Worm (Caenorhabditis elegans) whole organism, L2 larva: ENCODE results near the gene F22E12.3.

Source experiments
- C34F6.9 ChIP-seq: fragments of 150-350 bp; optimal IDR thresholded peaks from 2 replicates; lab custom pipeline; 2014; ENCODE audit warnings: missing biosample characterization, missing genetic modification characterization
- R02D3.7 ChIP-seq: fragments of 150-350 bp; optimal IDR thresholded peaks from 2 replicates; lab custom pipeline; 2014; ENCODE audit warnings: missing biosample characterization, missing genetic modification characterization
- Y55F3AM.14 ChIP-seq: fragments of 200-800 bp; sonication (Bioruptor generic); optimal IDR thresholded peaks from 2 replicates; lab custom pipeline; 2018; ENCODE audit warnings: mild to moderate bottlenecking, missing genetic modification characterization, missing compliant biosample characterization
- aly-2 ChIP-seq: fragments of 150-350 bp; optimal IDR thresholded peaks from 2 replicates; lab custom pipeline; 2014; ENCODE audit warnings: missing biosample characterization, missing genetic modification characterization
- blmp-1 ChIP-seq: sonication (generic microtip); optimal IDR thresholded peaks from 2 replicates; lab custom pipeline; 2017; ENCODE audit warnings: missing genetic modification characterization, mild to moderate bottlenecking, missing compliant biosample characterization, antibody characterized with exemption, moderate library complexity; ENCODE audit not compliant: insufficient read depth
- ceh-16 ChIP-seq: fragments of 150-350 bp; optimal IDR thresholded peaks from 2 replicates; lab custom pipeline; 2014; ENCODE audit warnings: missing biosample characterization, missing genetic modification characterization
- ceh-82 ChIP-seq: fragments of 150-350 bp; optimal IDR thresholded peaks from 2 replicates; lab custom pipeline; 2014; ENCODE audit warnings: missing biosample characterization, missing genetic modification characterization
- crh-2 ChIP-seq: sonication (generic microtip); optimal IDR thresholded peaks from 2 replicates; lab custom pipeline; 2017; ENCODE audit warnings: missing biosample characterization, missing genetic modification characterization
- egl-27 ChIP-seq: sonication (generic microtip); optimal IDR thresholded peaks from 3 replicates; lab custom pipeline; 2017; ENCODE audit warnings: missing biosample characterization, missing genetic modification reagents, missing genetic modification characterization
- elt-1 ChIP-seq: fragments of 150-350 bp; optimal IDR thresholded peaks from 2 replicates; lab custom pipeline; 2014; ENCODE audit warnings: missing biosample characterization, missing genetic modification characterization
- elt-3 ChIP-seq: sonication (generic microtip); optimal IDR thresholded peaks from 2 replicates; lab custom pipeline; 2017; ENCODE audit warnings: missing biosample characterization, missing genetic modification characterization
- gmeb-1 ChIP-seq: fragments of 150-350 bp; optimal IDR thresholded peaks from 2 replicates; lab custom pipeline; 2014; ENCODE audit warnings: missing biosample characterization, missing genetic modification characterization
- lin-11 ChIP-seq: fragments of 150-350 bp; sonication (generic microtip); optimal IDR thresholded peaks from 2 replicates; lab custom pipeline; 2014; ENCODE audit warnings: missing biosample characterization, missing genetic modification characterization, inconsistent platforms, mixed read lengths
- lin-13 ChIP-seq: fragments of 150-350 bp; optimal IDR thresholded peaks from 2 replicates; lab custom pipeline; 2014; ENCODE audit warnings: missing biosample characterization, missing genetic modification reagents, missing genetic modification characterization
- lin-39 ChIP-seq: fragments of 150-350 bp; optimal IDR thresholded peaks from 2 replicates; lab custom pipeline; 2014; ENCODE audit warnings: missing biosample characterization, missing genetic modification reagents, missing genetic modification characterization
- lsy-2 ChIP-seq, 2 experiments: fragments of 150-350 bp in 1 of 2; sonication (generic microtip) in 1 of 2; optimal IDR thresholded peaks; 2 replicates each; lab custom pipeline; 2014 to 2017; ENCODE audit warnings: missing biosample characterization in 2 of 2, missing genetic modification characterization in 2 of 2
- mbf-1 ChIP-seq: sonication (generic microtip); optimal IDR thresholded peaks from 2 replicates; lab custom pipeline; 2017; ENCODE audit warnings: missing biosample characterization, missing genetic modification characterization
- mdl-1 ChIP-seq, 2 experiments: fragments of 150-350 bp in 1 of 2; sonication (generic microtip) in 1 of 2; optimal IDR thresholded peaks; 2 replicates each; lab custom pipeline; 2017; ENCODE audit warnings: missing biosample characterization in 2 of 2, missing genetic modification characterization in 2 of 2
- nhr-10 ChIP-seq: sonication (generic microtip); optimal IDR thresholded peaks from 2 replicates; lab custom pipeline; 2017; ENCODE audit warnings: missing biosample characterization, missing genetic modification characterization
- nhr-11 ChIP-seq: fragments of 150-350 bp; optimal IDR thresholded peaks from 2 replicates; lab custom pipeline; 2014; ENCODE audit warnings: missing biosample characterization, missing genetic modification characterization
- nhr-12 ChIP-seq: fragments of 150-350 bp; optimal IDR thresholded peaks from 2 replicates; lab custom pipeline; 2014; ENCODE audit warnings: missing biosample characterization, missing genetic modification characterization
- nhr-129 ChIP-seq: fragments of 150-350 bp; optimal IDR thresholded peaks from 2 replicates; lab custom pipeline; 2014; ENCODE audit warnings: missing biosample characterization, missing genetic modification characterization
- nhr-237 ChIP-seq: fragments of 150-350 bp; optimal IDR thresholded peaks from 2 replicates; lab custom pipeline; 2014; ENCODE audit warnings: missing biosample characterization, missing genetic modification characterization
- nhr-25 ChIP-seq: fragments of 150-350 bp; sonication (generic microtip); optimal IDR thresholded peaks from 3 replicates; lab custom pipeline; 2014; ENCODE audit warnings: missing biosample characterization, missing genetic modification characterization
- nhr-6 ChIP-seq: fragments of 150-350 bp; optimal IDR thresholded peaks from 2 replicates; lab custom pipeline; 2014; ENCODE audit warnings: missing biosample characterization, missing genetic modification characterization
- nhr-77 ChIP-seq: fragments of 150-350 bp; optimal IDR thresholded peaks from 2 replicates; lab custom pipeline; 2014; ENCODE audit warnings: missing biosample characterization, missing genetic modification characterization
- peb-1 ChIP-seq: fragments of 150-350 bp; optimal IDR thresholded peaks from 2 replicates; lab custom pipeline; 2014; ENCODE audit warnings: missing biosample characterization, missing genetic modification characterization
- sem-4 ChIP-seq: fragments of 150-350 bp; optimal IDR thresholded peaks from 2 replicates; lab custom pipeline; 2014; ENCODE audit warnings: missing biosample characterization, missing genetic modification reagents, missing genetic modification characterization
- skn-1 ChIP-seq: sonication (generic microtip); optimal IDR thresholded peaks from 2 replicates; lab custom pipeline; 2017; ENCODE audit warnings: missing biosample characterization, missing genetic modification characterization
- sma-3 ChIP-seq: sonication (generic microtip); optimal IDR thresholded peaks from 2 replicates; lab custom pipeline; 2016; ENCODE audit warnings: missing genetic modification reagents, missing genetic modification characterization, missing compliant biosample characterization
- snpc-4 ChIP-seq: fragments of 150-350 bp; optimal IDR thresholded peaks from 2 replicates; lab custom pipeline; 2014; ENCODE audit warnings: missing biosample characterization, missing genetic modification characterization
- unc-39 ChIP-seq: fragments of 150-350 bp; optimal IDR thresholded peaks from 2 replicates; lab custom pipeline; 2014; ENCODE audit warnings: missing biosample characterization, missing genetic modification characterization
- unc-62 ChIP-seq: fragments of 150-350 bp; optimal IDR thresholded peaks from 2 replicates; lab custom pipeline; 2014; ENCODE audit warnings: missing biosample characterization, missing genetic modification reagents, missing genetic modification characterization
- ztf-1 ChIP-seq: fragments of 200-800 bp; sonication (Bioruptor generic); conservative IDR thresholded peaks from 2 replicates; pipeline ENCODE4 v1.3.6; 2022; ENCODE audit warnings: missing genetic modification characterization, missing compliant biosample characterization
- ztf-4 ChIP-seq: fragments of 150-350 bp; optimal IDR thresholded peaks from 2 replicates; lab custom pipeline; 2014; ENCODE audit warnings: missing biosample characterization, missing genetic modification characterization

The F22E12.3 gene

ce11 chrV:10463276-10463675 is at the start of gene F22E12.3:
F22E12.3 (minus strand) TSS chrV:10463376.
- TF ChIP-seq nhr-129 (tag; lab: Kevin White, UChicago) (no peak), peb-1 (no peak), skn-1 (tag; lab: Kevin White, UChicago) (no peak), gmeb-1 (tag; lab: Kevin White, UChicago) (no peak), lin-11 (tag; lab: Kevin White, UChicago) (no peak), mbf-1 (tag; lab: Kevin White, UChicago) (no peak), nhr-12 (tag; lab: Kevin White, UChicago) (no peak), ztf-1 (GFP tag; lab: Robert Waterston, UW) (no peak), lin-39 (tag; lab: Kevin White, UChicago) (no peak), nhr-11 (tag; lab: Kevin White, UChicago) (no peak), lin-13 (GFP tag; lab: Kevin White, UChicago) (no peak), elt-3 (no peak), R02D3.7 (tag; lab: Kevin White, UChicago) (no peak), sma-3 (GFP tag; lab: Kevin White, UChicago) (no peak), unc-62 (GFP tag; lab: Kevin White, UChicago) (no peak)

ce11 chrV:10508855-10509254 is 45.7 kb upstream of the F22E12.3 start, which contains the start of gene C35A5.6:
C35A5.6 (plus strand) TSS chrV:10509137.
- no peak for TF ChIP-seq R02D3.7 (tag; lab: Kevin White, UChicago)
- no peak for TF ChIP-seq egl-27 (tag; lab: Kevin White, UChicago)
- peak; percentile 99 for TF ChIP-seq nhr-129 (tag; lab: Kevin White, UChicago)
- TF ChIP-seq nhr-25 (tag; lab: Kevin White, UChicago), result peak; percentile 34

- TF ChIP-seq nhr-6 (tag; lab: Kevin White, UChicago), result no peak
- no peak for TF ChIP-seq nhr-129 (tag; lab: Kevin White, UChicago)
- no peak for TF ChIP-seq nhr-77 (tag; lab: Kevin White, UChicago)
- no peak for TF ChIP-seq C34F6.9 (tag; lab: Kevin White, UChicago)
- no peak for TF ChIP-seq sma-3 (GFP tag; lab: Kevin White, UChicago)
- no peak for TF ChIP-seq blmp-1 (tag; lab: Kevin White, UChicago)
- TF ChIP-seq mdl-1 (tag; optimal IDR thresholded peaks at IDR 0.05; lab: Kevin White, UChicago), result no peak
- no peak for TF ChIP-seq snpc-4 (tag; lab: Kevin White, UChicago)
- no peak for TF ChIP-seq gmeb-1 (tag; lab: Kevin White, UChicago)
- no peak for TF ChIP-seq ceh-82
- no peak for TF ChIP-seq lin-11 (tag; lab: Kevin White, UChicago)
- no peak for TF ChIP-seq lsy-2 (tag; optimal IDR thresholded peaks at IDR 0.05; lab: Kevin White, UChicago)
- TF ChIP-seq nhr-12 (tag; lab: Kevin White, UChicago), result no peak
- TF ChIP-seq skn-1 (tag; lab: Kevin White, UChicago), result no peak
- no peak for TF ChIP-seq ztf-1 (GFP tag; lab: Robert Waterston, UW)
- TF ChIP-seq elt-1 (tag; lab: Kevin White, UChicago), result no peak
- TF ChIP-seq Y55F3AM.14, result no peak
- no peak for TF ChIP-seq ztf-4 (tag; lab: Kevin White, UChicago)
- no peak for TF ChIP-seq unc-39 (tag; lab: Kevin White, UChicago)
- TF ChIP-seq, all 48 proteins: peak for 0
These were observed 42.4 kb upstream of the F22E12.3 start, which contains the start of gene C35A5.5 for ce11 chrV:10505553-10505952. C35A5.5 (plus strand) TSS chrV:10505853.

ce11 chrV:10503893-10504292 is 40.7 kb upstream of the F22E12.3 start, which contains the start of gene C35A5.10:
C35A5.10 (plus strand) TSS chrV:10504193.
- no peak for TF ChIP-seq Y55F3AM.14
- no peak for TF ChIP-seq aly-2 (tag; lab: Kevin White, UChicago)
- TF ChIP-seq sem-4 (tag; lab: Kevin White, UChicago), result no peak
- no peak for TF ChIP-seq lin-13 (GFP tag; lab: Kevin White, UChicago)
- no peak for TF ChIP-seq sma-3 (GFP tag; lab: Kevin White, UChicago)
- no peak for TF ChIP-seq ceh-16 (tag; lab: Kevin White, UChicago)
- no peak for TF ChIP-seq crh-2 (tag; lab: Kevin White, UChicago)
- no peak for TF ChIP-seq lin-39 (tag; lab: Kevin White, UChicago)
- no peak for TF ChIP-seq nhr-10

- no peak for TF ChIP-seq nhr-237 (tag; lab: Kevin White, UChicago)
These were observed 39.8 kb upstream of the F22E12.3 start, which contains the start of gene C35A5.11 for ce11 chrV:10503011-10503410. C35A5.11 (minus strand) TSS chrV:10503111.
